Fruit fly (Drosophila melanogaster): ENCODE measurements around the gene CG7215.

Gene CG7215

DNA sequence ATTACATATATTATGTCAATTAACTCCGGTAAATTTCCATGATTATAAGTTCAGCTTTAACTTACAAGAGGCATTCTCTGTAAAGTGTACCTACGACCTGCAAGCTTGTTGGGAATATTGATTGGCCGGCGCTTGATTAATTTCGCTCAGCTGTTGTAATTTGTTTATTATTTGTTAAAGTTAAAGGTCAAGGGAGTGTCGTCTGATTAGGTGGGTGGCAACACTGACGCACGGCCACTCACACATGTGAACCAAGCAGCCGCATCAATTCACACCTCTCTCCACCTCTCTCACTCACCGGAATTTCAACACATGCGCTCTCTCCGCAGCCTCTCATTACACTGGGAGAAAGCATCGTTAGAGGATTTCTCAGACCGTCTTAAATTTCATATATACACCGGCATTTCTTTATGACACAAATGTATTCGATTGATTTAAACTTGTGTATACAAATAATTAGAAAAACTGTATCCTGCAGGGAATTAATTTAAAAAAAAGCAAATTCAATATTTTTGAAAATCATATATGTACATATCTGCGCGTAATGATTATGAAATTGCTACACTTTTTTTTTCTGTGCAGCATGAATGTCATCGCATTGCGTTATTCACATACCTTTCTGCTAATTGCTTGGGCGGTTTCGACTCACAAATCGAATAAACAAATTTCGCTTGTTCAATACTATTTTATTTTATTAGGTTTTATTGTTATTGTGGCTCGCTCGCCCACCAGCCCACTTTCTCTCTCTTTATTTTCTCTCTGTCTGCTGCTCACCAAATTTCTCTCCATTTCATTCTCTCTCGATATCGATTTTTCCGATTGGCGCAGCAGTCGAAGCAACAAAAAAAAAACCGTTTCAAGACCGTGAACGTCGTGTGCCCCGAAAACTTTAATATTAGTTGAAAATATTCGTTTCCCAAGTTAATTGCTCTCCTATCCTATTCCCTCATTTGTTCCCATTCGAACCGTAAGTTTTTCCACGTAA is 5.2 kb upstream of the CG7215 start (continued):
- TF ChIP-seq shn (GFP tag; optimal IDR thresholded peaks at IDR 0.05) (peak; percentile 90), CG11398 (GFP tag; optimal IDR thresholded peaks at IDR 0.05) (peak; percentile 86), crol (GFP tag; IDR thresholded peaks at IDR 0.05) (peak; percentile 66), Dip3 (GFP tag; optimal IDR thresholded peaks at IDR 0.05) (peak; percentile 85), caup (GFP tag; optimal IDR thresholded peaks at IDR 0.05; ENCODE audit: severe bottlenecking) (peak; percentile 93), cg (GFP tag; optimal IDR thresholded peaks at IDR 0.05) (peak; percentile 61), CG14965 (GFP tag; optimal IDR thresholded peaks at IDR 0.05; ENCODE audit: borderline replicate concordance) (peak; percentile 70), CG10979 (tag; optimal IDR thresholded peaks at IDR 0.05) (peak; percentile 94), gcm (GFP tag; optimal IDR thresholded peaks at IDR 0.05) (peak; percentile 92), Med (GFP tag) (peak; percentile 94), CG13123 (GFP tag; optimal IDR thresholded peaks at IDR 0.05) (peak; percentile 81), CG15601 (tag; optimal IDR thresholded peaks at IDR 0.05) (peak; percentile 92), ttk (GFP tag; IDR thresholded peaks at IDR 0.05) (peak; percentile 88), Camta (GFP tag; optimal IDR thresholded peaks at IDR 0.05) (peak; percentile 89), CG10321 (GFP tag; IDR thresholded peaks at IDR 0.05) (peak; percentile 54; the same call in 1 of the 2 replicates), insv (GFP tag; optimal IDR thresholded peaks at IDR 0.05) (peak; percentile 14 to 69), CG30431 (GFP tag; optimal IDR thresholded peaks at IDR 0.05) (peak; percentile 87), CG14441 (GFP tag; IDR thresholded peaks at IDR 0.05) (peak; percentile 87), Hr3 (GFP tag; optimal IDR thresholded peaks at IDR 0.05) (peak; percentile 92), CG7786 (GFP tag; optimal IDR thresholded peaks at IDR 0.05) (peak; percentile 88), CG12769 (tag; optimal IDR thresholded peaks at IDR 0.05) (no peak), Sox100B (GFP tag; optimal IDR thresholded peaks at IDR 0.05) (peak; percentile 96), CG1792 (GFP tag; optimal IDR thresholded peaks at IDR 0.05) (peak; percentile 83), CG9727 (GFP tag; optimal IDR thresholded peaks at IDR 0.05) (peak; percentile 96), CG3838 (GFP tag; optimal IDR thresholded peaks at IDR 0.05) (peak; percentile 72), HLHmδ (GFP tag; optimal IDR thresholded peaks at IDR 0.05) (no peak), zfh1 (GFP tag; IDR thresholded peaks at IDR 0.05) (peak; percentile 92), C15 (GFP tag; IDR thresholded peaks at IDR 0.05) (peak; percentile 77; the same call in 2 of the 3 replicates), Max (GFP tag; optimal IDR thresholded peaks at IDR 0.05) (peak; percentile 93), Gug (GFP tag; IDR thresholded peaks at IDR 0.05) (peak; percentile 69; the same call in 2 of the 4 replicates), dmrt11E (tag; optimal IDR thresholded peaks at IDR 0.05) (peak; percentile 91), CG13894 (tag; optimal IDR thresholded peaks at IDR 0.05) (peak; percentile 87), ash1 (GFP tag; optimal IDR thresholded peaks at IDR 0.05) (peak; percentile 43), Gsc (GFP tag; IDR thresholded peaks at IDR 0.05) (peak; percentile 69), CG14050 (GFP tag; IDR thresholded peaks at IDR 0.05) (peak; percentile 81), CG4730 (GFP tag; IDR thresholded peaks at IDR 0.05) (peak; percentile 80), E2f1 (GFP tag; IDR thresholded peaks at IDR 0.05) (peak; percentile 86), CG2199 (GFP tag; IDR thresholded peaks at IDR 0.05) (peak; percentile 65; the same call in 1 of the 3 replicates), CG4360 (GFP tag; IDR thresholded peaks at IDR 0.05) (peak; percentile 16), toy (GFP tag; IDR thresholded peaks at IDR 0.05) (0 out of 2 replicates have a peak, but pooled peaks have one; percentile 32), CG4404 (GFP tag; IDR thresholded peaks at IDR 0.05) (peak; percentile 84), CG1832 (GFP tag; optimal IDR thresholded peaks at IDR 0.05) (no peak), knrl (GFP tag; IDR thresholded peaks at IDR 0.05; ENCODE audit: partially characterized antibody) (no peak), h (optimal IDR thresholded peaks at IDR 0.05) (no peak), z (GFP tag; IDR thresholded peaks at IDR 0.05) (0 out of 3 replicates have a peak, but pooled peaks have one; percentile 7), ase (GFP tag; IDR thresholded peaks at IDR 0.05) (peak; percentile 82), eve (GFP tag; optimal IDR thresholded peaks at IDR 0.05) (no peak), grau (tag; optimal IDR thresholded peaks at IDR 0.05) (peak; percentile 94), Dref (GFP tag; IDR thresholded peaks at IDR 0.05) (peak; percentile 38; the same call in 1 of the 2 replicates)
